Worm (Caenorhabditis elegans) whole organism, late embryonic: Measurements from ENCODE around the gene hars-1.

Source experiments
- dve-1 ChIP-seq: sonication (generic microtip); optimal IDR thresholded peaks from 2 replicates; lab custom pipeline; 2017; ENCODE audit warnings: antibody characterized with exemption, mild to moderate bottlenecking, missing genetic modification characterization, missing compliant biosample characterization
- fkh-10 ChIP-seq: fragments of 150-350 bp; optimal IDR thresholded peaks from 2 replicates; lab custom pipeline; 2014; ENCODE audit warnings: missing biosample characterization, missing genetic modification reagents, missing genetic modification characterization
- pha-2 ChIP-seq: sonication (generic microtip); optimal IDR thresholded peaks from 2 replicates; lab custom pipeline; 2017; ENCODE audit warnings: mild to moderate bottlenecking, missing genetic modification characterization, missing compliant biosample characterization

DNA sequence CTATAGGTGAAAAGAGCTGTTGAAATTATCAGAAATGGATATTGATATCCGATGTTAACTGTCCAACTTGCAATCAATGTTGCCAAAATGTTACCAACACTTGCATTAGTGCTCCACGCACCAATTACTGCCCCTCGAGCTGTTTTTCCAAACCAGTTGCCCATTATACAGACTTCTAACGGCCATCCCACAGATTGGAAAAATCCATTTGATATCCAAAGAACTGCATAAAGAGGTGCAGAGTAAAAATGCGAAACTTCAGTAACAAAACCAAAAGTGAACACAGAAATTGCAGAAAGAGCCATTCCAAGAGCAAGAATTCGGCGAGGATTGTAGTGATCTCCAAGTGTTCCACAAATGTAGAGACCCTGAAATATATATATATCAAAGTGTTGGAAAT lies 4.7 kb upstream of the hars-1 start:
- TF ChIP-seq pha-2 (tag; lab: Kevin White, UChicago) (no peak), dve-1 (tag; lab: Kevin White, UChicago) (no peak), fkh-10 (no peak)
